Fruit fly (Drosophila melanogaster) whole organism, embryonic: Measurements from ENCODE around the gene CG15539.

ENCODE experiments used
- CG10321 ChIP-seq: fragments of 200-800 bp; sonication (Bioruptor generic); IDR thresholded peaks from 2 replicates; pipeline ENCODE4 v1.3.6; 2022; ENCODE audit warnings: missing biosample characterization, missing genetic modification characterization
- CG10462 ChIP-seq: fragments of 200-800 bp; sonication (Bioruptor generic); optimal IDR thresholded peaks from 2 replicates; lab custom pipeline; 2016; ENCODE audit warnings: missing biosample characterization, missing genetic modification characterization
- CG10654 ChIP-seq: fragments of 200-800 bp; sonication (Bioruptor generic); optimal IDR thresholded peaks from 2 replicates; lab custom pipeline; 2016; ENCODE audit warnings: missing biosample characterization, missing genetic modification characterization
- CG13287 ChIP-seq: fragments of 200-800 bp; sonication (Bioruptor generic); IDR thresholded peaks from 2 replicates; pipeline ENCODE4 v1.3.6; 2022; ENCODE audit warnings: missing biosample characterization, missing genetic modification characterization; ENCODE audit not compliant: partially characterized antibody
- CG15514 ChIP-seq: fragments of 200-800 bp; sonication (Bioruptor generic); optimal IDR thresholded peaks from 3 replicates; lab custom pipeline; 2017; ENCODE audit warnings: missing biosample characterization, missing genetic modification characterization, mild to moderate bottlenecking, moderate library complexity, missing genetic modification reagents
- CG15696 ChIP-seq: fragments of 200-800 bp; sonication (Bioruptor generic); optimal IDR thresholded peaks from 2 replicates; lab custom pipeline; 2019; ENCODE audit warnings: missing biosample characterization, mild to moderate bottlenecking, missing genetic modification characterization, moderate library complexity
- CG17359 ChIP-seq: fragments of 200-800 bp; sonication (Bioruptor generic); optimal IDR thresholded peaks from 3 replicates; lab custom pipeline; 2018; ENCODE audit warnings: missing biosample characterization, mild to moderate bottlenecking, missing genetic modification characterization, moderate library complexity
- CG17612 ChIP-seq: fragments of 200-800 bp; sonication (Bioruptor generic); IDR thresholded peaks from 2 replicates; pipeline ENCODE4 v1.3.6; 2022; ENCODE audit warnings: missing biosample characterization, missing genetic modification characterization
- CG3163 ChIP-seq: fragments of 200-800 bp; sonication (Bioruptor generic); optimal IDR thresholded peaks from 3 replicates; lab custom pipeline; 2016; ENCODE audit warnings: missing biosample characterization, missing genetic modification characterization
- CG32767 ChIP-seq: fragments of 200-800 bp; sonication (Bioruptor generic); IDR thresholded peaks from 2 replicates; pipeline ENCODE4 v1.3.6; 2022; ENCODE audit warnings: missing biosample characterization, missing genetic modification characterization
- CG32772 ChIP-seq: fragments of 200-800 bp; sonication (Bioruptor generic); IDR thresholded peaks from 2 replicates; pipeline ENCODE4 v1.3.6; 2022; ENCODE audit warnings: missing biosample characterization, missing genetic modification characterization
- CG42726 ChIP-seq: fragments of 200-800 bp; sonication (Bioruptor generic); IDR thresholded peaks from 2 replicates; pipeline ENCODE4 v1.3.6; 2022; ENCODE audit warnings: missing biosample characterization, missing genetic modification characterization; ENCODE audit not compliant: partially characterized antibody
- CG4617 ChIP-seq: fragments of 200-800 bp; sonication (Bioruptor generic); optimal IDR thresholded peaks from 3 replicates; lab custom pipeline; 2016; ENCODE audit warnings: missing biosample characterization, missing genetic modification characterization, borderline replicate concordance
- CG4854 ChIP-seq: fragments of 200-800 bp; sonication (Bioruptor generic); optimal IDR thresholded peaks from 2 replicates; lab custom pipeline; 2016; ENCODE audit warnings: missing biosample characterization, missing genetic modification characterization, inconsistent platforms
- CG5180 ChIP-seq: fragments of 200-800 bp; sonication (Bioruptor generic); optimal IDR thresholded peaks from 3 replicates; lab custom pipeline; 2017; ENCODE audit warnings: missing biosample characterization, missing genetic modification characterization, mild to moderate bottlenecking, moderate library complexity, missing genetic modification reagents
- CG5953 ChIP-seq: fragments of 200-800 bp; sonication (Bioruptor generic); IDR thresholded peaks from 2 replicates; pipeline ENCODE4 v1.3.6; 2022; ENCODE audit warnings: missing biosample characterization, missing genetic modification characterization
- CG6791 ChIP-seq: fragments of 200-800 bp; sonication (Bioruptor generic); IDR thresholded peaks from 3 replicates; pipeline ENCODE4 v1.3.6; 2022; ENCODE audit warnings: missing biosample characterization, missing genetic modification characterization; ENCODE audit not compliant: partially characterized antibody
- CG7372 ChIP-seq: fragments of 200-800 bp; sonication (Bioruptor generic); IDR thresholded peaks from 2 replicates; pipeline ENCODE4 v1.3.6; 2022; ENCODE audit warnings: missing biosample characterization, missing genetic modification characterization
- CG8765 ChIP-seq: fragments of 200-800 bp; sonication (Bioruptor generic); IDR thresholded peaks from 2 replicates; pipeline ENCODE4 v1.3.6; 2022; ENCODE audit warnings: missing biosample characterization, missing genetic modification characterization
- CG9215 ChIP-seq: fragments of 200-800 bp; sonication (Bioruptor generic); IDR thresholded peaks from 2 replicates; pipeline ENCODE4 v1.3.6; 2022; ENCODE audit warnings: missing biosample characterization, missing genetic modification characterization
- CrebB ChIP-seq: fragments of 200-800 bp; sonication (Bioruptor generic); optimal IDR thresholded peaks from 3 replicates; lab custom pipeline; 2018; ENCODE audit warnings: missing biosample characterization, mild to moderate bottlenecking, missing genetic modification characterization
- Dek ChIP-seq: fragments of 200-800 bp; sonication (Bioruptor generic); optimal IDR thresholded peaks from 3 replicates; lab custom pipeline; 2019; ENCODE audit warnings: missing biosample characterization, mild to moderate bottlenecking, missing genetic modification characterization, moderate library complexity
- Doc2 ChIP-seq: fragments of 200-800 bp; sonication (Bioruptor generic); IDR thresholded peaks from 2 replicates; pipeline ENCODE4 v1.3.6; 2022; ENCODE audit warnings: missing biosample characterization, missing genetic modification characterization
- ERR ChIP-seq: fragments of 200-800 bp; sonication (Bioruptor generic); optimal IDR thresholded peaks from 2 replicates; lab custom pipeline; 2016; ENCODE audit warnings: missing biosample characterization, missing genetic modification characterization
- Ets65A ChIP-seq: fragments of 200-800 bp; sonication (Bioruptor generic); peaks from one replicate; lab custom pipeline; 2016; ENCODE audit warnings: missing biosample characterization, missing genetic modification characterization
- Hr78 ChIP-seq, 2 experiments: fragments of 200-800 bp in 1 of 2; fragments of >200 bp in 1 of 2; sonication (Bioruptor generic) in 1 of 2; optimal IDR thresholded peaks; 2 replicates each; lab custom pipeline; 2017 to 2019; ENCODE audit warnings: missing biosample characterization in 2 of 2, missing genetic modification characterization in 2 of 2, mild to moderate bottlenecking in 1 of 2, moderate library complexity in 1 of 2
- Sox100B ChIP-seq: fragments of 200-800 bp; sonication (Bioruptor generic); optimal IDR thresholded peaks from 3 replicates; lab custom pipeline; 2018; ENCODE audit warnings: missing biosample characterization, mild to moderate bottlenecking, missing genetic modification characterization
- Sry-δ ChIP-seq: fragments of 200-800 bp; sonication (Bioruptor generic); optimal IDR thresholded peaks from 2 replicates; lab custom pipeline; 2016; ENCODE audit warnings: missing biosample characterization, missing genetic modification characterization
- ato ChIP-seq: fragments of 200-800 bp; sonication (Bioruptor generic); IDR thresholded peaks from 2 replicates; pipeline ENCODE4 v1.3.6; 2022; ENCODE audit warnings: missing biosample characterization, missing genetic modification characterization; ENCODE audit not compliant: partially characterized antibody
- bcd ChIP-seq: fragments of 200-800 bp; sonication (Bioruptor generic); optimal IDR thresholded peaks from 2 replicates; lab custom pipeline; 2017; ENCODE audit warnings: missing biosample characterization, mild to moderate bottlenecking, missing genetic modification characterization
- bigmax ChIP-seq: fragments of 200-800 bp; sonication (Bioruptor generic); optimal IDR thresholded peaks from 2 replicates; lab custom pipeline; 2018; ENCODE audit warnings: missing biosample characterization, mild to moderate bottlenecking, missing genetic modification characterization
- cato ChIP-seq: fragments of 200-800 bp; sonication (Bioruptor generic); optimal IDR thresholded peaks from 2 replicates; lab custom pipeline; 2016; ENCODE audit warnings: missing biosample characterization, missing genetic modification characterization, borderline replicate concordance
- chinmo ChIP-seq: fragments of 200-800 bp; sonication (Bioruptor generic); IDR thresholded peaks from 4 replicates; pipeline ENCODE4 v1.3.6; 2022; ENCODE audit warnings: missing biosample characterization, missing genetic modification characterization; ENCODE audit not compliant: partially characterized antibody
- ci ChIP-seq: fragments of 200-800 bp; sonication (Bioruptor generic); IDR thresholded peaks from 3 replicates; pipeline ENCODE4 v1.3.6; 2022; ENCODE audit warnings: missing biosample characterization, missing genetic modification characterization
- hb ChIP-seq: fragments of 200-800 bp; sonication (Bioruptor generic); IDR thresholded peaks from 3 replicates; pipeline ENCODE4 v1.3.6; 2022; ENCODE audit warnings: missing biosample characterization, missing genetic modification characterization; ENCODE audit not compliant: partially characterized antibody
- ind ChIP-seq: fragments of 200-800 bp; sonication (Bioruptor generic); optimal IDR thresholded peaks from 3 replicates; lab custom pipeline; 2016; ENCODE audit warnings: missing biosample characterization, missing genetic modification characterization
- lmd ChIP-seq: fragments of 200-800 bp; sonication (Bioruptor generic); IDR thresholded peaks from 2 replicates; pipeline ENCODE4 v1.3.6; 2022; ENCODE audit warnings: missing biosample characterization, missing genetic modification characterization
- nmo ChIP-seq: fragments of 200-800 bp; sonication (Bioruptor generic); optimal IDR thresholded peaks from 2 replicates; lab custom pipeline; 2018; ENCODE audit warnings: missing biosample characterization, mild to moderate bottlenecking, missing genetic modification characterization, moderate library complexity
- onecut ChIP-seq: fragments of 200-800 bp; sonication (Bioruptor generic); IDR thresholded peaks from 2 replicates; pipeline ENCODE4 v1.3.6; 2022; ENCODE audit warnings: missing biosample characterization, missing genetic modification characterization
- p53 ChIP-seq: fragments of 200-800 bp; sonication (Bioruptor generic); optimal IDR thresholded peaks from 2 replicates; lab custom pipeline; 2016; ENCODE audit warnings: missing biosample characterization, missing genetic modification characterization
- pum ChIP-seq: fragments of 200-800 bp; sonication (Bioruptor generic); optimal IDR thresholded peaks from 2 replicates; lab custom pipeline; 2016; ENCODE audit warnings: missing biosample characterization, missing genetic modification characterization
- rib ChIP-seq: fragments of 200-800 bp; sonication (Bioruptor generic); IDR thresholded peaks from 2 replicates; pipeline ENCODE4 v1.3.6; 2022; ENCODE audit warnings: missing biosample characterization, missing genetic modification characterization
- scrt ChIP-seq: fragments of 200-800 bp; sonication (Bioruptor generic); optimal IDR thresholded peaks from 2 replicates; lab custom pipeline; 2018; ENCODE audit warnings: missing biosample characterization, mild to moderate bottlenecking, missing genetic modification characterization, moderate library complexity
- sd ChIP-seq: fragments of 200-800 bp; sonication (Bioruptor generic); optimal IDR thresholded peaks from 3 replicates; lab custom pipeline; 2018; ENCODE audit warnings: missing biosample characterization, mild to moderate bottlenecking, missing genetic modification characterization, moderate library complexity
- slbo ChIP-seq: fragments of 200-800 bp; sonication (Bioruptor generic); IDR thresholded peaks from 2 replicates; pipeline ENCODE4 v1.3.6; 2022; ENCODE audit warnings: missing biosample characterization, missing genetic modification characterization
- so ChIP-seq: fragments of 200-800 bp; sonication (Bioruptor generic); IDR thresholded peaks from 3 replicates; pipeline ENCODE4 v1.3.6; 2022; ENCODE audit warnings: missing biosample characterization, missing genetic modification characterization
- sr ChIP-seq: fragments of 200-800 bp; sonication (Bioruptor generic); IDR thresholded peaks from 3 replicates; pipeline ENCODE4 v1.3.6; 2022; ENCODE audit warnings: missing biosample characterization, missing genetic modification characterization
- usp ChIP-seq: fragments of >200 bp; optimal IDR thresholded peaks from 2 replicates; lab custom pipeline; 2017; ENCODE audit warnings: missing biosample characterization, missing genetic modification characterization
- vvl ChIP-seq: fragments of 200-800 bp; sonication (Bioruptor generic); IDR thresholded peaks from 2 replicates; pipeline ENCODE4 v1.3.6; 2022; ENCODE audit warnings: missing biosample characterization, missing genetic modification characterization
- wor ChIP-seq: fragments of 200-800 bp; sonication (Bioruptor generic); IDR thresholded peaks from 2 replicates; pipeline ENCODE4 v1.3.6; 2022; ENCODE audit warnings: missing biosample characterization, missing genetic modification characterization
- z ChIP-seq: fragments of 200-800 bp; sonication (Bioruptor generic); IDR thresholded peaks from 3 replicates; pipeline ENCODE4 v1.3.6; 2022; ENCODE audit warnings: missing biosample characterization, missing genetic modification characterization

CG15539 gene

dm6 chr3R:30466515-30466914 is 39.3 kb upstream of the CG15539 start (continued):
- TF ChIP-seq chinmo (GFP tag; lab: Robert Waterston, UW), result 0 out of 4 replicates have a peak, but pooled peaks have one; percentile 28
- no peak for TF ChIP-seq so (GFP tag; lab: Robert Waterston, UW)
- peak; percentile 33; the same call in 1 of the 2 replicates for TF ChIP-seq ato (GFP tag; lab: Robert Waterston, UW)
- no peak for TF ChIP-seq usp (GFP tag; lab: Kevin White, UChicago)
- TF ChIP-seq CG17612, result no peak
- TF ChIP-seq CG15696 (tag; lab: Kevin White, UChicago), result no peak
- no peak for TF ChIP-seq p53 (GFP tag; lab: Kevin White, UChicago)
- TF ChIP-seq bigmax (GFP tag; lab: Kevin White, UChicago), result no peak
- TF ChIP-seq ci, result no peak
- no peak for TF ChIP-seq ERR (GFP tag; lab: Kevin White, UChicago)
- TF ChIP-seq lmd (GFP tag; lab: Robert Waterston, UW), result no peak
- no peak for TF ChIP-seq Hr78 (GFP tag; optimal IDR thresholded peaks at IDR 0.05; lab: Kevin White, UChicago)
- TF ChIP-seq CG4854 (GFP tag; lab: Kevin White, UChicago), result no peak
- TF ChIP-seq Sox100B (GFP tag; lab: Kevin White, UChicago), result no peak
- TF ChIP-seq CG10462 (GFP tag; lab: Kevin White, UChicago), result no peak
- no peak for TF ChIP-seq CG8765 (GFP tag; lab: Robert Waterston, UW)
- no peak for TF ChIP-seq CG10321
- no peak for TF ChIP-seq CG5953 (GFP tag; lab: Robert Waterston, UW)
- no peak for TF ChIP-seq CG6791 (GFP tag; lab: Robert Waterston, UW)
- TF ChIP-seq CG7372 (GFP tag; lab: Robert Waterston, UW), result no peak
- no peak for TF ChIP-seq CG17359
- no peak for TF ChIP-seq nmo
- no peak for TF ChIP-seq hb (GFP tag; lab: Robert Waterston, UW)
- 0 out of 2 replicates have a peak, but pooled peaks have one; percentile 15 for TF ChIP-seq vvl (GFP tag; lab: Robert Waterston, UW)
- TF ChIP-seq CrebB, result no peak
- no peak for TF ChIP-seq Doc2 (GFP tag; lab: Robert Waterston, UW)
- TF ChIP-seq slbo (GFP tag; lab: Robert Waterston, UW), result no peak
- no peak for TF ChIP-seq bcd (GFP tag; lab: Kevin White, UChicago)
- no peak for TF ChIP-seq CG42726 (GFP tag; lab: Robert Waterston, UW)
- no peak for TF ChIP-seq Dek (tag; lab: Kevin White, UChicago)
- TF ChIP-seq rib (GFP tag; lab: Robert Waterston, UW), result no peak
- no peak for TF ChIP-seq CG10654
- TF ChIP-seq z (GFP tag; lab: Robert Waterston, UW), result 0 out of 3 replicates have a peak, but pooled peaks have one; percentile 30
- TF ChIP-seq CG5180 (GFP tag; lab: Kevin White, UChicago), result no peak
- TF ChIP-seq CG15514 (GFP tag; lab: Kevin White, UChicago), result peak; percentile 4
- no peak for TF ChIP-seq cato
- TF ChIP-seq CG13287 (GFP tag; lab: Robert Waterston, UW), result no peak
- no peak for TF ChIP-seq pum (GFP tag; lab: Kevin White, UChicago)
- TF ChIP-seq sr (GFP tag; lab: Robert Waterston, UW), result no peak
- TF ChIP-seq wor (GFP tag; lab: Robert Waterston, UW), result no peak
- no peak for TF ChIP-seq CG4617 (GFP tag; lab: Kevin White, UChicago)
- no peak for TF ChIP-seq Sry-δ (GFP tag; lab: Kevin White, UChicago)
- TF ChIP-seq ind (GFP tag; lab: Kevin White, UChicago), result no peak
- no peak for TF ChIP-seq CG32772
- TF ChIP-seq Ets65A (GFP tag; lab: Kevin White, UChicago), result no peak
- no peak for TF ChIP-seq CG3163 (GFP tag; lab: Kevin White, UChicago)
- no peak for TF ChIP-seq scrt (GFP tag; lab: Kevin White, UChicago)
- TF ChIP-seq CG32767 (GFP tag; lab: Robert Waterston, UW), result no peak
- TF ChIP-seq sd (tag; lab: Kevin White, UChicago), result peak; percentile 10
- TF ChIP-seq CG9215, result no peak
- 0 out of 2 replicates have a peak, but pooled peaks have one; percentile 7 for TF ChIP-seq onecut (GFP tag; lab: Robert Waterston, UW)
